Worm (Caenorhabditis elegans) whole organism, L1 larva: ENCODE data around the gene F38A6.4.

Source experiments
- C16A3.4 ChIP-seq: fragments of 150-350 bp; optimal IDR thresholded peaks from 2 replicates; lab custom pipeline; 2014; ENCODE audit warnings: missing biosample characterization, missing genetic modification characterization
- C34B4.2 ChIP-seq: sonication (generic microtip); optimal IDR thresholded peaks from 2 replicates; lab custom pipeline; 2017; ENCODE audit warnings: mild to moderate bottlenecking, missing genetic modification characterization, missing compliant biosample characterization
- aha-1 ChIP-seq: fragments of 150-350 bp; optimal IDR thresholded peaks from 2 replicates; lab custom pipeline; 2014; ENCODE audit warnings: missing biosample characterization, missing genetic modification characterization
- ceh-8 ChIP-seq: fragments of 200-800 bp; sonication (Bioruptor generic); optimal IDR thresholded peaks from 2 replicates; lab custom pipeline; 2018; ENCODE audit warnings: mild to moderate bottlenecking, missing genetic modification characterization, moderate library complexity, missing compliant biosample characterization
- ces-1 ChIP-seq: fragments of 150-350 bp; optimal IDR thresholded peaks from 2 replicates; lab custom pipeline; 2014; ENCODE audit warnings: missing biosample characterization, missing genetic modification reagents, missing genetic modification characterization
- dsc-1 ChIP-seq: sonication (generic microtip); optimal IDR thresholded peaks from 2 replicates; lab custom pipeline; 2016; ENCODE audit warnings: mild to moderate bottlenecking, missing genetic modification characterization, missing compliant biosample characterization
- efl-1 ChIP-seq, 4 experiments: fragments of 150-350 bp; optimal IDR thresholded peaks in 3 of 4; peaks in 1 of 4; 1 replicate in 1 of 4; 2 replicates in 3 of 4; lab custom pipeline; 2014; ENCODE audit warnings: missing biosample characterization in 2 of 4, missing genetic modification characterization in 2 of 4, missing genetic modification reagents in 2 of 4
- fkh-10 ChIP-seq: sonication (generic microtip); optimal IDR thresholded peaks from 2 replicates; lab custom pipeline; 2017; ENCODE audit warnings: missing biosample characterization, missing genetic modification reagents, missing genetic modification characterization
- hpl-2 ChIP-seq: fragments of 150-350 bp; optimal IDR thresholded peaks from 2 replicates; lab custom pipeline; 2014; ENCODE audit warnings: missing biosample characterization, missing genetic modification reagents, missing genetic modification characterization
- lir-3 ChIP-seq: sonication (generic microtip); optimal IDR thresholded peaks from 2 replicates; lab custom pipeline; 2016; ENCODE audit warnings: mild to moderate bottlenecking, missing genetic modification characterization, moderate library complexity, missing compliant biosample characterization; ENCODE audit not compliant: poor library complexity
- lsy-2 ChIP-seq, 2 experiments: fragments of 150-350 bp; optimal IDR thresholded peaks; 2 replicates each; lab custom pipeline; 2014; ENCODE audit warnings: missing biosample characterization in 2 of 2, missing genetic modification characterization in 2 of 2
- mef-2 ChIP-seq: fragments of 150-350 bp; optimal IDR thresholded peaks from 2 replicates; lab custom pipeline; 2014; ENCODE audit warnings: missing biosample characterization, missing genetic modification characterization
- nhr-11 ChIP-seq: fragments of 150-350 bp; optimal IDR thresholded peaks from 2 replicates; lab custom pipeline; 2014; ENCODE audit warnings: missing biosample characterization, missing genetic modification characterization
- nhr-237 ChIP-seq: fragments of 150-350 bp; optimal IDR thresholded peaks from 2 replicates; lab custom pipeline; 2014; ENCODE audit warnings: missing biosample characterization, missing genetic modification characterization
- nhr-71 ChIP-seq: sonication (generic microtip); optimal IDR thresholded peaks from 2 replicates; lab custom pipeline; 2016; ENCODE audit warnings: mild to moderate bottlenecking, missing genetic modification characterization, moderate library complexity, missing compliant biosample characterization
- snu-23 ChIP-seq: sonication (generic microtip); optimal IDR thresholded peaks from 2 replicates; lab custom pipeline; 2016; ENCODE audit warnings: missing genetic modification characterization, missing compliant biosample characterization
- sox-4 ChIP-seq: sonication (generic microtip); optimal IDR thresholded peaks from 2 replicates; lab custom pipeline; 2016; ENCODE audit warnings: missing genetic modification characterization, missing compliant biosample characterization
- sptf-1 ChIP-seq: fragments of 150-350 bp; optimal IDR thresholded peaks from 2 replicates; lab custom pipeline; 2014; ENCODE audit warnings: missing biosample characterization, missing genetic modification characterization
- tbx-2 ChIP-seq: sonication (generic microtip); optimal IDR thresholded peaks from 2 replicates; lab custom pipeline; 2016; ENCODE audit warnings: missing genetic modification characterization, missing compliant biosample characterization
- unc-130 ChIP-seq: fragments of 150-350 bp; optimal IDR thresholded peaks from 2 replicates; lab custom pipeline; 2017; ENCODE audit warnings: missing biosample characterization, missing genetic modification characterization, inconsistent platforms
- unc-98 ChIP-seq: fragments of 200-800 bp; sonication (Bioruptor generic); IDR thresholded peaks from 2 replicates; pipeline ENCODE4 v1.3.6; 2022; ENCODE audit warnings: missing genetic modification characterization, missing compliant biosample characterization
- ztf-4 ChIP-seq: fragments of 150-350 bp; optimal IDR thresholded peaks from 2 replicates; lab custom pipeline; 2014; ENCODE audit warnings: missing biosample characterization, missing genetic modification characterization

The F38A6.4 gene

DNA sequence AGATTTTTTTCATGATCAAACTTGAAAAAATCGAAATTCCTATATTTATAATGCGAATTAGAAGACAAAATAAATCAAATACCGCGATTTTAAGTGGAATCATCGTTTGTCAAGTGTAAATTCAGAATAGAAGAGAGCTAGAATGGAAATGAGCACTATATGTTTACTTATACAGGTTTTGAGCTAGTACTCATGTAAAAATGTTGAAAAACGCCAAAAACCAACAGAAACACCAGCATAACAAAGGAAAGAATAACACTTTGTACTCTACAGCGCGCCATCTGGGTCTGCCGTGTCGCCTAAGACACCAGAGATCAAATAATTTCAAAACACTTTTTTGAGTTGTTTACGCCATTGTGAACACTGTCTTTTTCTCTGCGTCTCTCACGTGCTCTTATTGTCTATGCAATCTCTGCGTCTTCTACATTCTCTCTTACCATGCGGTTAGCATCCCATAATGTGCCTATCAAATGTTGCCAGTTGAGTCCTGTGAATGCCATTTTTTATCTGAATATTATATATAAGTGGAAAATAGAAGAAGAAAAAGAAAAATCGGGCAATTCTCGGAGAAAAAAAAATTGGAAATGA lies 46.3 kb downstream of the F38A6.4 start, which contains the start of gene ipla-3 (continued):
- TF ChIP-seq sox-4 (tag; lab: Kevin White, UChicago) (no peak), ces-1 (no peak), snu-23 (GFP tag; lab: Kevin White, UChicago) (peak; percentile 52), nhr-71 (peak; percentile 68), unc-130 (tag; lab: Kevin White, UChicago) (no peak)

DNA sequence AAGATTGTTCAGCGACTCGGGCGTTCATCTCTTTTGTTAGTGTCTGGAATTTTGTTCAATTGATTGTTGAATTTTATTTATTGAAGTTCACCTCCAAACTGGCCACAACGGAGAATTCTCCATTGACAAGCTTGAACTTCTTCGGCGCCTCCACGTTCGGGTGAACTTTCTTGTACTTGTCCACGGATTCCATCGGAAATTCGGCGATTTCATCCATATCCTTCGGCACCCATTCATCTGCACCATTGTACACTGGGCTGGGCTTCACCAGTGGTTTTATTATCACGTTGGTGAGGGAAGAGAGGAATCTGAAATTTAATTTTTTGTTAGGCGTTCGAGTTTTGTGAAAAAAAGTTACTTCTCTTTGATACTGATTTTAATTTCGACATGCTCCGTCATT lies 47.7 kb downstream of the F38A6.4 start:
- TF ChIP-seq fkh-10 (GFP tag; lab: Kevin White, UChicago) (no peak), nhr-237 (tag; lab: Kevin White, UChicago) (no peak), aha-1 (no peak), lsy-2 (tag; optimal IDR thresholded peaks at IDR 0.05; lab: Kevin White, UChicago) (no peak), dsc-1 (tag; lab: Kevin White, UChicago) (no peak), ceh-8 (GFP tag; lab: Kevin White, UChicago) (no peak), nhr-11 (no peak), tbx-2 (no peak), mef-2 (no peak), C34B4.2 (tag; lab: Kevin White, UChicago) (no peak), hpl-2 (GFP tag; lab: Kevin White, UChicago) (no peak), lir-3 (tag; lab: Kevin White, UChicago) (no peak), ztf-4 (tag; lab: Kevin White, UChicago) (no peak), unc-98 (GFP tag; lab: Robert Waterston, UW) (no peak), sptf-1 (tag; lab: Kevin White, UChicago) (no peak), efl-1 (optimal IDR thresholded peaks at IDR 0.05; lab: Kevin White, UChicago) (no peak), efl-1 (GFP tag; optimal IDR thresholded peaks at IDR 0.05 in 1 of 2; lab: Kevin White, UChicago) (no peak), C16A3.4 (tag; lab: Kevin White, UChicago) (no peak)
